Worm (Caenorhabditis elegans): ENCODE data around the gene K08B12.1.

Gene K08B12.1

ce11 chrV:6230629-6231229, 28.4 kb upstream of the K08B12.1 start (continued):
- TF ChIP-seq lin-40 (tag; optimal IDR thresholded peaks at IDR 0.05) (no peak), B0035.1 (tag; optimal IDR thresholded peaks at IDR 0.05) (no peak), nhr-120 (GFP tag; IDR thresholded peaks at IDR 0.05) (no peak), C06A6.2 (GFP tag; conservative IDR thresholded peaks at IDR 0.05) (no peak), zim-3 (tag; optimal IDR thresholded peaks at IDR 0.05) (no peak), madf-8 (GFP tag; conservative IDR thresholded peaks at IDR 0.05) (no peak), T07F8.4 (tag; optimal IDR thresholded peaks at IDR 0.05) (no peak), K11D2.4 (GFP tag; IDR thresholded peaks at IDR 0.05) (no peak), Y56A3A.18 (GFP tag; IDR thresholded peaks at IDR 0.05) (no peak), cebp-1 (GFP tag; IDR thresholded peaks at IDR 0.05) (no peak), cebp-1 (tag; optimal IDR thresholded peaks at IDR 0.05) (peak; percentile 21), him-1 (tag; optimal IDR thresholded peaks at IDR 0.05) (no peak), B0261.1 (tag; optimal IDR thresholded peaks at IDR 0.05) (no peak), F39B2.1 (GFP tag; IDR thresholded peaks at IDR 0.05) (no peak), ets-4 (GFP tag; optimal IDR thresholded peaks at IDR 0.05) (peak; percentile 55), fkh-3 (tag; optimal IDR thresholded peaks at IDR 0.05) (no peak), hrde-1 (tag; optimal IDR thresholded peaks at IDR 0.05; ENCODE audit: borderline replicate concordance) (no peak), nfya-1 (tag; optimal IDR thresholded peaks at IDR 0.05; ENCODE audit: borderline replicate concordance, insufficient read depth) (no peak), rcor-1 (GFP tag; IDR thresholded peaks at IDR 0.05) (no peak), ceh-100 (GFP tag; IDR thresholded peaks at IDR 0.05) (no peak), snpc-4 (GFP tag; optimal IDR thresholded peaks at IDR 0.05) (no peak), snpc-4 (tag; optimal IDR thresholded peaks at IDR 0.05) (no peak), mcd-1 (GFP tag; IDR thresholded peaks at IDR 0.05) (no peak), tbx-9 (tag; optimal IDR thresholded peaks at IDR 0.05; ENCODE audit: borderline replicate concordance) (no peak), ztf-3 (GFP tag; optimal IDR thresholded peaks at IDR 0.05) (no peak), lsl-1 (GFP tag; optimal IDR thresholded peaks at IDR 0.05) (no peak), ama-1 (optimal IDR thresholded peaks at IDR 0.05) (no peak), ama-1 (GFP tag; optimal IDR thresholded peaks at IDR 0.05) (no peak), ztf-18 (tag; optimal IDR thresholded peaks at IDR 0.05) (no peak), somi-1 (GFP tag; optimal IDR thresholded peaks at IDR 0.05) (no peak), ceh-79 (tag; optimal IDR thresholded peaks at IDR 0.05) (no peak), tbp1 (GFP tag; optimal IDR thresholded peaks at IDR 0.05) (no peak), madf-10 (tag; optimal IDR thresholded peaks at IDR 0.05) (peak; percentile 92)

- no peak for TF ChIP-seq cebp-1 (GFP tag; IDR thresholded peaks at IDR 0.05)
- TF ChIP-seq cebp-1 (tag; optimal IDR thresholded peaks at IDR 0.05), result peak; percentile 19
- TF ChIP-seq nhr-27 (tag; optimal IDR thresholded peaks at IDR 0.05), result no peak
Observed at ce11 chrV:6231902-6232340, 27.2 kb upstream of the K08B12.1 start.

ce11 chrV:6232886-6233285, 26.3 kb upstream of the K08B12.1 start:
- TF ChIP-seq F52B5.7 (tag; optimal IDR thresholded peaks at IDR 0.05), result no peak
- TF ChIP-seq ceh-91 (GFP tag; IDR thresholded peaks at IDR 0.05), result no peak
- TF ChIP-seq madf-3 (GFP tag; IDR thresholded peaks at IDR 0.05), result no peak
- TF ChIP-seq mel-28 (tag; optimal IDR thresholded peaks at IDR 0.05; ENCODE audit: borderline replicate concordance), result no peak
- TF ChIP-seq ceh-100 (GFP tag; IDR thresholded peaks at IDR 0.05), result no peak
- no peak for TF ChIP-seq him-1 (tag; optimal IDR thresholded peaks at IDR 0.05)
- no peak for TF ChIP-seq pha-4 (tag; optimal IDR thresholded peaks at IDR 0.05)
- no peak for TF ChIP-seq hlh-26 (GFP tag; conservative IDR thresholded peaks at IDR 0.05)
- TF ChIP-seq K11D2.4 (GFP tag; IDR thresholded peaks at IDR 0.05), result no peak
- TF ChIP-seq F33H1.4 (GFP tag; IDR thresholded peaks at IDR 0.05), result no peak
- no peak for TF ChIP-seq hrde-1 (tag; optimal IDR thresholded peaks at IDR 0.05; ENCODE audit: borderline replicate concordance)
- TF ChIP-seq nfya-2 (GFP tag; IDR thresholded peaks at IDR 0.05), result no peak
- no peak for TF ChIP-seq ztf-22 (GFP tag; optimal IDR thresholded peaks at IDR 0.05)
- TF ChIP-seq ztf-3 (GFP tag; optimal IDR thresholded peaks at IDR 0.05), result no peak
- no peak for TF ChIP-seq attf-6 (GFP tag; IDR thresholded peaks at IDR 0.05)
- TF ChIP-seq snpc-1.3 (tag; optimal IDR thresholded peaks at IDR 0.05; ENCODE audit: insufficient read depth), result no peak
- no peak for TF ChIP-seq akir-1 (GFP tag; optimal IDR thresholded peaks at IDR 0.05)
